Fruit fly (Drosophila melanogaster) whole organism, embryonic: ENCODE data around the gene nop5.

Experiments used
- Atf3 ChIP-seq: fragments of 200-800 bp; sonication (Bioruptor generic); optimal IDR thresholded peaks from 3 replicates; lab custom pipeline; 2016; ENCODE audit warnings: missing biosample characterization, missing genetic modification characterization
- Atf6 ChIP-seq: fragments of 200-800 bp; sonication (Bioruptor generic); IDR thresholded peaks from 2 replicates; pipeline ENCODE4 v1.3.6; 2022; ENCODE audit warnings: missing biosample characterization, missing genetic modification characterization
- B-H2 ChIP-seq: fragments of 200-800 bp; sonication (Bioruptor generic); optimal IDR thresholded peaks from 2 replicates; lab custom pipeline; 2018; ENCODE audit warnings: missing biosample characterization, mild to moderate bottlenecking, missing genetic modification characterization
- CG13123 ChIP-seq: fragments of 200-800 bp; sonication (Bioruptor generic); optimal IDR thresholded peaks from 2 replicates; lab custom pipeline; 2016; ENCODE audit warnings: missing biosample characterization, missing genetic modification characterization
- CG13624 ChIP-seq: fragments of 200-800 bp; sonication (Bioruptor generic); optimal IDR thresholded peaks from 2 replicates; lab custom pipeline; 2016; ENCODE audit warnings: missing biosample characterization, missing genetic modification characterization
- CG1602 ChIP-seq: fragments of 200-800 bp; sonication (Bioruptor generic); optimal IDR thresholded peaks from 3 replicates; lab custom pipeline; 2016; ENCODE audit warnings: missing biosample characterization, missing genetic modification characterization
- CG16863 ChIP-seq: fragments of 200-800 bp; sonication (Bioruptor generic); optimal IDR thresholded peaks from 3 replicates; lab custom pipeline; 2016; ENCODE audit warnings: missing biosample characterization, missing genetic modification characterization
- CG17612 ChIP-seq: fragments of 200-800 bp; sonication (Bioruptor generic); IDR thresholded peaks from 2 replicates; pipeline ENCODE4 v1.3.6; 2022; ENCODE audit warnings: missing biosample characterization, missing genetic modification characterization
- CG30431 ChIP-seq: fragments of 200-800 bp; sonication (Bioruptor generic); optimal IDR thresholded peaks from 2 replicates; lab custom pipeline; 2017; ENCODE audit warnings: missing biosample characterization, missing genetic modification characterization
- CG7839 ChIP-seq: fragments of 200-800 bp; sonication (Bioruptor generic); optimal IDR thresholded peaks from 3 replicates; lab custom pipeline; 2018; ENCODE audit warnings: missing biosample characterization, mild to moderate bottlenecking, missing genetic modification characterization, moderate library complexity
- CG8089 ChIP-seq: fragments of 200-800 bp; sonication (Bioruptor generic); optimal IDR thresholded peaks from 3 replicates; lab custom pipeline; 2016; ENCODE audit warnings: missing biosample characterization, missing genetic modification characterization
- CG8765 ChIP-seq: fragments of 200-800 bp; sonication (Bioruptor generic); IDR thresholded peaks from 2 replicates; pipeline ENCODE4 v1.3.6; 2022; ENCODE audit warnings: missing biosample characterization, missing genetic modification characterization
- CG8924 ChIP-seq: fragments of 200-800 bp; optimal IDR thresholded peaks from 3 replicates; lab custom pipeline; 2019; ENCODE audit warnings: missing biosample characterization, mild to moderate bottlenecking, missing genetic modification characterization, moderate library complexity
- CG9876 ChIP-seq: fragments of 200-800 bp; sonication (Bioruptor generic); optimal IDR thresholded peaks from 2 replicates; lab custom pipeline; 2016; ENCODE audit warnings: missing biosample characterization, missing genetic modification characterization
- ERR ChIP-seq: fragments of 200-800 bp; sonication (Bioruptor generic); optimal IDR thresholded peaks from 2 replicates; lab custom pipeline; 2016; ENCODE audit warnings: missing biosample characterization, missing genetic modification characterization
- Hand ChIP-seq: fragments of 200-800 bp; sonication (Bioruptor generic); optimal IDR thresholded peaks from 2 replicates; lab custom pipeline; 2017; ENCODE audit warnings: mild to moderate bottlenecking, missing biosample characterization, missing genetic modification reagents, missing genetic modification characterization
- HmgZ ChIP-seq: fragments of 200-800 bp; sonication (Bioruptor generic); optimal IDR thresholded peaks from 2 replicates; lab custom pipeline; 2018; ENCODE audit warnings: missing biosample characterization, mild to moderate bottlenecking, missing genetic modification characterization
- Lim3 ChIP-seq: fragments of 200-800 bp; sonication (Bioruptor generic); IDR thresholded peaks from 2 replicates; pipeline ENCODE4 v1.3.6; 2022; ENCODE audit warnings: missing biosample characterization, missing genetic modification characterization
- MBD-R2 ChIP-seq: fragments of 200-800 bp; sonication (Bioruptor generic); IDR thresholded peaks from 2 replicates; pipeline ENCODE4 v1.3.6; 2022; ENCODE audit warnings: missing biosample characterization, missing genetic modification characterization
- Ptx1 ChIP-seq: fragments of 200-800 bp; sonication (Bioruptor generic); IDR thresholded peaks from 2 replicates; pipeline ENCODE4 v1.3.6; 2022; ENCODE audit warnings: missing biosample characterization, missing genetic modification characterization
- Sox102F ChIP-seq: fragments of 200-800 bp; sonication (Bioruptor generic); optimal IDR thresholded peaks from 2 replicates; lab custom pipeline; 2018; ENCODE audit warnings: missing biosample characterization, mild to moderate bottlenecking, missing genetic modification characterization, moderate library complexity
- Spps ChIP-seq: fragments of 200-800 bp; sonication (Bioruptor generic); optimal IDR thresholded peaks from 2 replicates; lab custom pipeline; 2018; ENCODE audit warnings: missing biosample characterization, mild to moderate bottlenecking, missing genetic modification characterization
- Xbp1 ChIP-seq: fragments of 200-800 bp; sonication (Bioruptor generic); optimal IDR thresholded peaks from 3 replicates; lab custom pipeline; 2016; ENCODE audit warnings: missing biosample characterization, mild to moderate bottlenecking, missing genetic modification characterization
- chm ChIP-seq: fragments of 200-800 bp; sonication (Bioruptor generic); IDR thresholded peaks from 2 replicates; pipeline ENCODE4 v1.3.6; 2022; ENCODE audit warnings: missing biosample characterization, missing genetic modification characterization
- dati ChIP-seq: fragments of 200-800 bp; sonication (Bioruptor generic); IDR thresholded peaks from 2 replicates; pipeline ENCODE4 v1.3.6; 2022; ENCODE audit warnings: missing biosample characterization, missing genetic modification characterization
- ewg ChIP-seq: fragments of 200-800 bp; sonication (Bioruptor generic); optimal IDR thresholded peaks from 3 replicates; lab custom pipeline; 2017; ENCODE audit warnings: mild to moderate bottlenecking, missing biosample characterization, missing genetic modification reagents, missing genetic modification characterization
- fd96Cb ChIP-seq: fragments of 200-800 bp; sonication (Bioruptor generic); optimal IDR thresholded peaks from 2 replicates; lab custom pipeline; 2018; ENCODE audit warnings: missing biosample characterization, mild to moderate bottlenecking, missing genetic modification characterization, moderate library complexity
- ftz-f1 ChIP-seq: fragments of 200-800 bp; sonication (Bioruptor generic); optimal IDR thresholded peaks from 2 replicates; lab custom pipeline; 2016; ENCODE audit warnings: missing biosample characterization, missing genetic modification characterization
- gfzf ChIP-seq: fragments of 200-800 bp; sonication (Bioruptor generic); optimal IDR thresholded peaks from 2 replicates; lab custom pipeline; 2016; ENCODE audit warnings: missing biosample characterization, mild to moderate bottlenecking, missing genetic modification characterization, moderate library complexity
- h ChIP-seq: fragments of >200 bp; optimal IDR thresholded peaks from 2 replicates; lab custom pipeline; 2017
- hb ChIP-seq: fragments of 200-800 bp; sonication (Bioruptor generic); IDR thresholded peaks from 3 replicates; pipeline ENCODE4 v1.3.6; 2022; ENCODE audit warnings: missing biosample characterization, missing genetic modification characterization; ENCODE audit not compliant: partially characterized antibody
- hbn ChIP-seq: fragments of 200-800 bp; sonication (Bioruptor generic); IDR thresholded peaks from 2 replicates; pipeline ENCODE4 v1.3.6; 2022; ENCODE audit warnings: missing biosample characterization, missing genetic modification characterization; ENCODE audit not compliant: partially characterized antibody
- lilli ChIP-seq: fragments of 200-800 bp; sonication (Bioruptor generic); optimal IDR thresholded peaks from 3 replicates; lab custom pipeline; 2016; ENCODE audit warnings: missing biosample characterization, missing genetic modification characterization
- maf-S ChIP-seq: fragments of 200-800 bp; sonication (Bioruptor generic); optimal IDR thresholded peaks from 2 replicates; lab custom pipeline; 2016; ENCODE audit warnings: missing biosample characterization, missing genetic modification characterization
- onecut ChIP-seq: fragments of 200-800 bp; sonication (Bioruptor generic); IDR thresholded peaks from 2 replicates; pipeline ENCODE4 v1.3.6; 2022; ENCODE audit warnings: missing biosample characterization, missing genetic modification characterization
- pzg ChIP-seq: fragments of 200-800 bp; sonication (Bioruptor generic); optimal IDR thresholded peaks from 3 replicates; lab custom pipeline; 2018; ENCODE audit warnings: missing biosample characterization, mild to moderate bottlenecking, missing genetic modification characterization, moderate library complexity
- ro ChIP-seq: fragments of 200-800 bp; sonication (Bioruptor generic); IDR thresholded peaks from 2 replicates; pipeline ENCODE4 v1.3.6; 2022; ENCODE audit warnings: missing biosample characterization, missing genetic modification characterization
- row ChIP-seq: fragments of 200-800 bp; sonication (Bioruptor generic); IDR thresholded peaks from 3 replicates; pipeline ENCODE4 v1.3.6; 2022; ENCODE audit warnings: missing biosample characterization, missing genetic modification characterization
- sens ChIP-seq: fragments of 200-800 bp; sonication (Bioruptor generic); peaks from one replicate; lab custom pipeline; 2016; ENCODE audit warnings: missing biosample characterization, missing genetic modification characterization
- stwl ChIP-seq: fragments of 200-800 bp; sonication (Bioruptor generic); optimal IDR thresholded peaks from 3 replicates; lab custom pipeline; 2018; ENCODE audit warnings: missing biosample characterization, mild to moderate bottlenecking, missing genetic modification characterization, moderate library complexity
- tna ChIP-seq: fragments of 200-800 bp; sonication (Bioruptor generic); IDR thresholded peaks from 2 replicates; pipeline ENCODE4 v1.3.6; 2022; ENCODE audit warnings: missing biosample characterization, missing genetic modification characterization; ENCODE audit not compliant: partially characterized antibody
- wor ChIP-seq: fragments of 200-800 bp; sonication (Bioruptor generic); IDR thresholded peaks from 2 replicates; pipeline ENCODE4 v1.3.6; 2022; ENCODE audit warnings: missing biosample characterization, missing genetic modification characterization

nop5 gene

dm6 chr2L:6921360-6922090, 3.0 kb upstream of the nop5 start (continued):
- no peak for TF ChIP-seq wor (GFP tag; lab: Robert Waterston, UW)
- TF ChIP-seq stwl (tag; lab: Kevin White, UChicago) = peak; percentile 20
- no peak for TF ChIP-seq h (lab: Kevin White, UChicago)
- no peak for TF ChIP-seq Ptx1 (GFP tag; lab: Robert Waterston, UW)
- TF ChIP-seq sens (GFP tag; lab: Kevin White, UChicago) = peak; percentile 88
- TF ChIP-seq gfzf (GFP tag; lab: Kevin White, UChicago) = peak; percentile 19
- no peak for TF ChIP-seq CG9876
- no peak for TF ChIP-seq maf-S
- no peak for TF ChIP-seq CG13123
- TF ChIP-seq CG1602 (GFP tag; lab: Kevin White, UChicago) = no peak
- TF ChIP-seq B-H2 (GFP tag; lab: Kevin White, UChicago) = no peak
- TF ChIP-seq MBD-R2 = no peak
- TF ChIP-seq fd96Cb (tag; lab: Kevin White, UChicago) = no peak
- TF ChIP-seq CG7839 (tag; lab: Kevin White, UChicago) = no peak
- peak; percentile 3 for TF ChIP-seq ERR
- TF ChIP-seq Sox102F (GFP tag; lab: Kevin White, UChicago) = peak; percentile 3
- TF ChIP-seq Xbp1 (GFP tag; lab: Kevin White, UChicago) = no peak
- no peak for TF ChIP-seq HmgZ
- no peak for TF ChIP-seq CG30431 (GFP tag; lab: Kevin White, UChicago)
- TF ChIP-seq hb (GFP tag; lab: Robert Waterston, UW) = no peak
- no peak for TF ChIP-seq onecut (GFP tag; lab: Robert Waterston, UW)
- no peak for TF ChIP-seq Atf3 (GFP tag; lab: Kevin White, UChicago)
- no peak for TF ChIP-seq CG17612 (GFP tag; lab: Robert Waterston, UW)
- TF ChIP-seq row (GFP tag; lab: Robert Waterston, UW) = no peak
- no peak for TF ChIP-seq tna (GFP tag; lab: Robert Waterston, UW)
- TF ChIP-seq ftz-f1 = peak; percentile 79
- no peak for TF ChIP-seq CG13624
- TF ChIP-seq CG8924 = no peak
- no peak for TF ChIP-seq Lim3 (GFP tag; lab: Robert Waterston, UW)
- peak; percentile 2; the same call in 1 of the 2 replicates for TF ChIP-seq chm (GFP tag; lab: Robert Waterston, UW)
- no peak for TF ChIP-seq hbn (GFP tag; lab: Robert Waterston, UW)
- TF ChIP-seq CG8765 = no peak
- TF ChIP-seq ewg (GFP tag; lab: Kevin White, UChicago) = no peak
- TF ChIP-seq CG8089 = no peak
- TF ChIP-seq dati (GFP tag; lab: Robert Waterston, UW) = no peak
- TF ChIP-seq Spps (tag; lab: Kevin White, UChicago) = no peak
- no peak for TF ChIP-seq Hand (GFP tag; lab: Kevin White, UChicago)
- TF ChIP-seq Atf6 (GFP tag; lab: Robert Waterston, UW) = no peak
- TF ChIP-seq pzg (GFP tag; lab: Kevin White, UChicago) = peak; percentile 16
- TF ChIP-seq ro (GFP tag; lab: Robert Waterston, UW) = no peak
- peak; percentile 37 for TF ChIP-seq lilli
- TF ChIP-seq CG16863 (GFP tag; lab: Kevin White, UChicago) = no peak
